Fruit fly (Drosophila melanogaster): ENCODE measurements around the gene ND-15.

Gene ND-15

dm6 chr2L:160581-161452 is 46.3 kb downstream of the ND-15 start (continued):
- TF ChIP-seq oc (tag; optimal IDR thresholded peaks at IDR 0.05), result peak; percentile 61
- peak; percentile 5 for TF ChIP-seq Mad (GFP tag; optimal IDR thresholded peaks at IDR 0.05)
- no peak for TF ChIP-seq her (GFP tag; optimal IDR thresholded peaks at IDR 0.05)
- TF ChIP-seq sob (GFP tag; IDR thresholded peaks at IDR 0.05), result no peak
- no peak for TF ChIP-seq az2 (GFP tag; optimal IDR thresholded peaks at IDR 0.05)
- TF ChIP-seq MBD-R2 (GFP tag; IDR thresholded peaks at IDR 0.05), result no peak
- TF ChIP-seq NK7.1 (GFP tag; optimal IDR thresholded peaks at IDR 0.05), result no peak
- TF ChIP-seq emc (GFP tag; optimal IDR thresholded peaks at IDR 0.05), result no peak
- no peak for TF ChIP-seq CG4282 (GFP tag; optimal IDR thresholded peaks at IDR 0.05)
- TF ChIP-seq CG6854 (GFP tag; optimal IDR thresholded peaks at IDR 0.05), result peak; percentile 13
- no peak for TF ChIP-seq CG14014 (GFP tag; IDR thresholded peaks at IDR 0.05)
- no peak for TF ChIP-seq Ada2b (GFP tag; IDR thresholded peaks at IDR 0.05)
- TF ChIP-seq Myb (GFP tag; optimal IDR thresholded peaks at IDR 0.05), result no peak
- TF ChIP-seq CG1233 (GFP tag; optimal IDR thresholded peaks at IDR 0.05), result no peak
- TF ChIP-seq Dip2 (GFP tag; IDR thresholded peaks at IDR 0.05), result no peak
- TF ChIP-seq Fer2 (tag; optimal IDR thresholded peaks at IDR 0.05), result no peak
- peak; percentile 79 for TF ChIP-seq Jarid2 (GFP tag; optimal IDR thresholded peaks at IDR 0.05)
- peak; percentile 59 for TF ChIP-seq CG17912 (GFP tag; optimal IDR thresholded peaks at IDR 0.05)
- TF ChIP-seq bbx (GFP tag; IDR thresholded peaks at IDR 0.05; ENCODE audit: partially characterized antibody), result no peak
- TF ChIP-seq bab2 (GFP tag; optimal IDR thresholded peaks at IDR 0.05), result no peak
- TF ChIP-seq Adf1 (GFP tag; IDR thresholded peaks at IDR 0.05), result no peak
- peak; percentile 39 for TF ChIP-seq CG15479 (GFP tag; optimal IDR thresholded peaks at IDR 0.05)
- TF ChIP-seq HHEX (GFP tag; optimal IDR thresholded peaks at IDR 0.05), result no peak
- TF ChIP-seq cas (GFP tag; IDR thresholded peaks at IDR 0.05), result no peak
- peak; percentile 92 for TF ChIP-seq CG1832 (GFP tag; optimal IDR thresholded peaks at IDR 0.05)
- TF ChIP-seq tll (GFP tag; optimal IDR thresholded peaks at IDR 0.05), result no peak
- peak; percentile 51 for TF ChIP-seq pfk (GFP tag; optimal IDR thresholded peaks at IDR 0.05)
- no peak for TF ChIP-seq HLH4C (GFP tag; IDR thresholded peaks at IDR 0.05; ENCODE audit: partially characterized antibody)
- peak; percentile 14 for TF ChIP-seq Camta (GFP tag; optimal IDR thresholded peaks at IDR 0.05)
- TF ChIP-seq CG12391 (tag; optimal IDR thresholded peaks at IDR 0.05), result peak; percentile 36
- TF ChIP-seq bigmax (GFP tag; optimal IDR thresholded peaks at IDR 0.05), result no peak
- no peak for TF ChIP-seq seq (GFP tag; IDR thresholded peaks at IDR 0.05)
- no peak for TF ChIP-seq Atf6 (GFP tag; IDR thresholded peaks at IDR 0.05)
- no peak for TF ChIP-seq CG9437 (GFP tag; optimal IDR thresholded peaks at IDR 0.05)
- no peak for TF ChIP-seq CG33557 (GFP tag; optimal IDR thresholded peaks at IDR 0.05)
- peak; percentile 28 for TF ChIP-seq CG8924 (tag; optimal IDR thresholded peaks at IDR 0.05)
- peak; percentile 45 for TF ChIP-seq CHES-1-like (GFP tag; optimal IDR thresholded peaks at IDR 0.05)
- peak in 1 of 2 experiments; percentile 3 for TF ChIP-seq crp (GFP tag; optimal IDR thresholded peaks at IDR 0.05)
- no peak for TF ChIP-seq CG10274 (GFP tag; optimal IDR thresholded peaks at IDR 0.05)
- no peak for TF ChIP-seq CG12299 (tag; optimal IDR thresholded peaks at IDR 0.05)
- TF ChIP-seq chif (GFP tag; optimal IDR thresholded peaks at IDR 0.05), result no peak
- TF ChIP-seq crc (GFP tag; optimal IDR thresholded peaks at IDR 0.05), result no peak
- no peak for TF ChIP-seq Mrtf (GFP tag; IDR thresholded peaks at IDR 0.05)
- no peak for TF ChIP-seq Drgx (GFP tag; IDR thresholded peaks at IDR 0.05)
- TF ChIP-seq CG13894 (tag; optimal IDR thresholded peaks at IDR 0.05), result peak; percentile 79
- no peak for TF ChIP-seq Sry-δ (GFP tag; optimal IDR thresholded peaks at IDR 0.05)
- TF ChIP-seq bowl (GFP tag; IDR thresholded peaks at IDR 0.05), result no peak
- peak; percentile 22 for TF ChIP-seq bcd (GFP tag; optimal IDR thresholded peaks at IDR 0.05)
- no peak for TF ChIP-seq CG6175 (GFP tag; IDR thresholded peaks at IDR 0.05)
